Fruit fly (Drosophila melanogaster): ENCODE results near the gene p38c.

p38c gene

dm6 chr3R:24161173-24161811 lies 11.3 kb upstream of the p38c start, which contains the start of the genes Myo95E and TBC1d7 (continued):
- TF ChIP-seq CG30431 (GFP tag; optimal IDR thresholded peaks at IDR 0.05) (peak; percentile 75), CG2889 (GFP tag; IDR thresholded peaks at IDR 0.05) (peak; percentile 82), pum (GFP tag; optimal IDR thresholded peaks at IDR 0.05) (peak; percentile 56), cwo (GFP tag; optimal IDR thresholded peaks at IDR 0.05) (peak; percentile 76), fd3F (GFP tag; optimal IDR thresholded peaks at IDR 0.05) (peak; percentile 81), CG12391 (tag; optimal IDR thresholded peaks at IDR 0.05) (peak; percentile 95), ase (GFP tag; IDR thresholded peaks at IDR 0.05) (peak; percentile 75), CG9876 (GFP tag; optimal IDR thresholded peaks at IDR 0.05) (no peak), CG4282 (GFP tag; optimal IDR thresholded peaks at IDR 0.05) (no peak), CG11093 (GFP tag; IDR thresholded peaks at IDR 0.05) (peak; percentile 90), NK7.1 (GFP tag; optimal IDR thresholded peaks at IDR 0.05) (no peak), Sin3A (optimal IDR thresholded peaks at IDR 0.05) (peak; percentile 5), cato (GFP tag; optimal IDR thresholded peaks at IDR 0.05; ENCODE audit: borderline replicate concordance) (peak; percentile 60), trem (tag; optimal IDR thresholded peaks at IDR 0.05) (peak; percentile 90), twi (tag; optimal IDR thresholded peaks at IDR 0.05) (peak; percentile 62), CG11456 (GFP tag; IDR thresholded peaks at IDR 0.05) (peak; percentile 87), Dip3 (GFP tag; optimal IDR thresholded peaks at IDR 0.05) (peak; percentile 54), CG8281 (tag; optimal IDR thresholded peaks at IDR 0.05) (no peak), Oaz (GFP tag; IDR thresholded peaks at IDR 0.05) (peak; percentile 93), eve (GFP tag; optimal IDR thresholded peaks at IDR 0.05) (no peak), Drgx (GFP tag; IDR thresholded peaks at IDR 0.05) (peak; percentile 89), CG4820 (GFP tag; optimal IDR thresholded peaks at IDR 0.05) (peak; percentile 82), tin (GFP tag; optimal IDR thresholded peaks at IDR 0.05) (peak; percentile 88), klu (GFP tag; IDR thresholded peaks at IDR 0.05) (peak; percentile 84), HmgD (GFP tag; optimal IDR thresholded peaks at IDR 0.05) (no peak), eyg (GFP tag; optimal IDR thresholded peaks at IDR 0.05) (no peak), psq (GFP tag; optimal IDR thresholded peaks at IDR 0.05) (peak; percentile 35), unc-4 (GFP tag; IDR thresholded peaks at IDR 0.05; ENCODE audit: partially characterized antibody) (peak; percentile 81), CG13296 (GFP tag; optimal IDR thresholded peaks at IDR 0.05) (peak; percentile 81), dan (GFP tag; IDR thresholded peaks at IDR 0.05) (peak; percentile 68), slbo (GFP tag; IDR thresholded peaks at IDR 0.05) (peak; percentile 93), ERR (GFP tag; optimal IDR thresholded peaks at IDR 0.05) (no peak), Blimp-1 (GFP tag; optimal IDR thresholded peaks at IDR 0.05) (no peak), wdn (GFP tag; IDR thresholded peaks at IDR 0.05) (peak; percentile 83), peb (GFP tag; IDR thresholded peaks at IDR 0.05) (peak; percentile 89), amos (GFP tag; IDR thresholded peaks at IDR 0.05; ENCODE audit: partially characterized antibody) (peak; percentile 59), ATbp (GFP tag; optimal IDR thresholded peaks at IDR 0.05) (no peak), CG9727 (GFP tag; optimal IDR thresholded peaks at IDR 0.05) (peak; percentile 89), Hmx (GFP tag; optimal IDR thresholded peaks at IDR 0.05) (no peak), CG4404 (GFP tag; IDR thresholded peaks at IDR 0.05) (peak; percentile 91), crol (GFP tag; IDR thresholded peaks at IDR 0.05) (peak; percentile 59), CG18619 (GFP tag; optimal IDR thresholded peaks at IDR 0.05) (peak; percentile 77), hkb (optimal IDR thresholded peaks at IDR 0.05) (no peak), hkb (GFP tag; IDR thresholded peaks at IDR 0.05) (peak; percentile 92), pzg (GFP tag; optimal IDR thresholded peaks at IDR 0.05) (peak; percentile 50), Dll (GFP tag; IDR thresholded peaks at IDR 0.05; ENCODE audit: partially characterized antibody) (peak; percentile 88), grau (tag; optimal IDR thresholded peaks at IDR 0.05) (peak; percentile 89), pros (GFP tag; optimal IDR thresholded peaks at IDR 0.05) (no peak), dati (GFP tag; IDR thresholded peaks at IDR 0.05) (peak; percentile 50), CG7271 (tag; optimal IDR thresholded peaks at IDR 0.05) (peak; percentile 60), ro (GFP tag; IDR thresholded peaks at IDR 0.05) (peak; percentile 72), Optix (GFP tag; IDR thresholded peaks at IDR 0.05) (peak; percentile 88)

Data from whole organism, embryonic.